Worm (Caenorhabditis elegans): ENCODE results near the gene oac-53.

ce11 chrV:16629600-16629999 lies 1.8 kb upstream of the oac-53 start, which contains the start of gene srd-21:
- TF ChIP-seq dpl-1 (GFP tag; optimal IDR thresholded peaks at IDR 0.05), result no peak
- no peak for TF ChIP-seq sea-2 (GFP tag; IDR thresholded peaks at IDR 0.05)

Data from whole organism, young adult.